Worm (Caenorhabditis elegans) whole organism, early embryonic: Measurements from ENCODE around the gene egl-47.

ENCODE experiments used
- aly-1 ChIP-seq: sonication (generic microtip); optimal IDR thresholded peaks from 2 replicates; lab custom pipeline; 2016; ENCODE audit warnings: missing genetic modification characterization, missing compliant biosample characterization
- ama-1 ChIP-seq: fragments of 150-350 bp; optimal IDR thresholded peaks from 2 replicates; lab custom pipeline; 2014
- ceh-36 ChIP-seq: sonication (generic microtip); optimal IDR thresholded peaks from 2 replicates; lab custom pipeline; 2016; ENCODE audit warnings: missing genetic modification characterization, inconsistent platforms, missing compliant biosample characterization
- hnd-1 ChIP-seq: sonication (generic microtip); optimal IDR thresholded peaks from 2 replicates; lab custom pipeline; 2016; ENCODE audit warnings: missing genetic modification characterization, missing compliant biosample characterization
- tbx-11 ChIP-seq: fragments of 200-800 bp; sonication (Bioruptor generic); IDR thresholded peaks from 2 replicates; pipeline ENCODE4 v1.3.6; 2022; ENCODE audit warnings: missing genetic modification characterization, missing compliant biosample characterization
- tbx-37 ChIP-seq: fragments of 200-800 bp; sonication (Bioruptor generic); conservative IDR thresholded peaks from 2 replicates; pipeline ENCODE4 v1.3.6; 2022; ENCODE audit warnings: missing genetic modification reagents, missing genetic modification characterization, missing compliant biosample characterization

DNA sequence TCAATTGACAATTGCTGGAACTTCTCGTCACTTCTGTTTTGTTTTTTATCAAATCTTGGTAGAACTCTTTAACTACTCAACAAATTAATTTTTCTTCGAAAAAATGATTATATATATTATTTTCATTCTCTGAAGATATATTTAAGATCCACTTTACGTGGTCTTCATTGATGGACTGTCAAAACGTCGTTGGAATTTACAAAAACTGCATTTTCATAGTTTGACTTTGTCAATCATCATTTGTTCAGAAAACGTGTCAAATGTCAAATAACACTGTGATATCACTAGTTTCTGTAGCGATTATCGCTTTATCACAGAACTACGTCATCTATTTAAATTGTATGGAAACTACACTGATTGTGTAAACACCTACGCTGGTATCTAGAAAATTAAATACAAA is 25.0 kb downstream of the egl-47 start:
- TF ChIP-seq tbx-11, result no peak
- no peak for TF ChIP-seq ama-1 (lab: Kevin White, UChicago)
- no peak for TF ChIP-seq tbx-37 (GFP tag; lab: Robert Waterston, UW)
- no peak for TF ChIP-seq hnd-1 (tag; lab: Kevin White, UChicago)
- no peak for TF ChIP-seq ceh-36 (tag; lab: Kevin White, UChicago)
- no peak for TF ChIP-seq aly-1 (tag; lab: Kevin White, UChicago)
